Worm (Caenorhabditis elegans): ENCODE data around the gene srv-14.

The srv-14 gene

ce11 chrIV:15931833-15932232 lies 37.8 kb upstream of the srv-14 start:
- TF ChIP-seq M03D4.4 (tag; optimal IDR thresholded peaks at IDR 0.05) (peak; percentile 35), lin-32 (GFP tag; optimal IDR thresholded peaks at IDR 0.05) (peak; percentile 4), drap-1 (GFP tag; optimal IDR thresholded peaks at IDR 0.05) (peak; percentile 48), nhr-76 (tag; optimal IDR thresholded peaks at IDR 0.05) (no peak), mep-1 (tag; optimal IDR thresholded peaks at IDR 0.05) (no peak), sptf-1 (tag; optimal IDR thresholded peaks at IDR 0.05) (peak; percentile 22)

ce11 chrIV:15931176-15931575 lies 37.1 kb upstream of the srv-14 start:
- TF ChIP-seq nhr-76 (tag; optimal IDR thresholded peaks at IDR 0.05) (no peak), sptf-1 (tag; optimal IDR thresholded peaks at IDR 0.05) (peak; percentile 57)

ce11 chrIV:15930694-15931093 lies 36.7 kb upstream of the srv-14 start:
- TF ChIP-seq nhr-76 (tag; optimal IDR thresholded peaks at IDR 0.05) (no peak), ceh-39 (tag; optimal IDR thresholded peaks at IDR 0.05) (no peak), unc-62 (GFP tag; optimal IDR thresholded peaks at IDR 0.05) (no peak), snpc-4 (tag; optimal IDR thresholded peaks at IDR 0.05) (no peak), zip-8 (tag; optimal IDR thresholded peaks at IDR 0.05) (no peak), mab-5 (tag; optimal IDR thresholded peaks at IDR 0.05) (no peak), nhr-237 (tag; optimal IDR thresholded peaks at IDR 0.05) (no peak), pha-4 (tag; optimal IDR thresholded peaks at IDR 0.05) (no peak), cnd-1 (tag; optimal IDR thresholded peaks at IDR 0.05) (no peak), nhr-28 (tag; optimal IDR thresholded peaks at IDR 0.05) (no peak), nhr-12 (tag; optimal IDR thresholded peaks at IDR 0.05) (no peak), nhr-2 (tag; optimal IDR thresholded peaks at IDR 0.05) (no peak), mls-2 (tag; optimal IDR thresholded peaks at IDR 0.05) (no peak), lin-13 (tag; optimal IDR thresholded peaks at IDR 0.05) (no peak), flh-1 (GFP tag; optimal IDR thresholded peaks at IDR 0.05) (no peak)

ce11 chrIV:15930281-15930680 lies 36.2 kb upstream of the srv-14 start, which contains the start of gene Y105C5B.9:
Y105C5B.9 (plus strand) TSS chrIV:15930581.
- TF ChIP-seq nhr-28 (tag; optimal IDR thresholded peaks at IDR 0.05) (no peak), bed-3 (GFP tag; optimal IDR thresholded peaks at IDR 0.05) (no peak), hlh-1 (tag; optimal IDR thresholded peaks at IDR 0.05) (no peak), nhr-12 (tag; optimal IDR thresholded peaks at IDR 0.05) (no peak), ham-2 (GFP tag; optimal IDR thresholded peaks at IDR 0.05) (no peak), elt-3 (tag; optimal IDR thresholded peaks at IDR 0.05) (no peak), nhr-76 (tag; optimal IDR thresholded peaks at IDR 0.05) (no peak), zip-8 (tag; optimal IDR thresholded peaks at IDR 0.05) (no peak), unc-39 (tag; optimal IDR thresholded peaks at IDR 0.05) (no peak), ceh-39 (tag; optimal IDR thresholded peaks at IDR 0.05) (no peak), mls-2 (tag; optimal IDR thresholded peaks at IDR 0.05) (no peak), ceh-43 (GFP tag; optimal IDR thresholded peaks at IDR 0.05) (no peak), unc-62 (GFP tag; optimal IDR thresholded peaks at IDR 0.05) (no peak), ces-1 (GFP tag; optimal IDR thresholded peaks at IDR 0.05) (no peak)

- TF ChIP-seq hlh-1 (tag; optimal IDR thresholded peaks at IDR 0.05) (no peak), nhr-12 (tag; optimal IDR thresholded peaks at IDR 0.05) (no peak), nhr-28 (tag; optimal IDR thresholded peaks at IDR 0.05) (no peak), elt-1 (tag; optimal IDR thresholded peaks at IDR 0.05; ENCODE audit: borderline replicate concordance, insufficient read depth) (no peak), ceh-83 (GFP tag; optimal IDR thresholded peaks at IDR 0.05) (no peak), cnd-1 (tag; optimal IDR thresholded peaks at IDR 0.05) (no peak), lin-32 (GFP tag; optimal IDR thresholded peaks at IDR 0.05) (no peak), mab-5 (tag; optimal IDR thresholded peaks at IDR 0.05) (no peak), lsy-2 (tag; optimal IDR thresholded peaks at IDR 0.05) (no peak), zip-8 (tag; optimal IDR thresholded peaks at IDR 0.05) (no peak)
These were observed 35.8 kb upstream of the srv-14 start for ce11 chrIV:15929831-15930230.

ce11 chrIV:15926746-15927145 lies 32.7 kb upstream of the srv-14 start, which contains the start of gene Y105C5B.8:
Y105C5B.8 (minus strand) TSS chrIV:15926846.
- TF ChIP-seq sem-2 (GFP tag; optimal IDR thresholded peaks at IDR 0.05) (no peak), elt-3 (tag; optimal IDR thresholded peaks at IDR 0.05) (no peak), M03D4.4 (tag; optimal IDR thresholded peaks at IDR 0.05) (no peak), nhr-28 (tag; optimal IDR thresholded peaks at IDR 0.05) (no peak), flh-1 (GFP tag; optimal IDR thresholded peaks at IDR 0.05) (no peak), drap-1 (GFP tag; optimal IDR thresholded peaks at IDR 0.05) (no peak), nhr-76 (tag; optimal IDR thresholded peaks at IDR 0.05) (no peak), unc-62 (GFP tag; optimal IDR thresholded peaks at IDR 0.05) (no peak), elt-1 (tag; optimal IDR thresholded peaks at IDR 0.05; ENCODE audit: borderline replicate concordance, insufficient read depth) (no peak), blmp-1 (tag; optimal IDR thresholded peaks at IDR 0.05) (no peak), sptf-1 (tag; optimal IDR thresholded peaks at IDR 0.05) (no peak), mls-2 (tag; optimal IDR thresholded peaks at IDR 0.05) (no peak), cnd-1 (tag; optimal IDR thresholded peaks at IDR 0.05) (no peak)
